Worm (Caenorhabditis elegans) whole organism, young adult: Measurements from ENCODE around the gene C27H5.12.
A peak's percentile ranks its signal among the peaks of the same experiment; 100 is the strongest.

Source experiments
- B0019.2 ChIP-seq: fragments of 200-800 bp; sonication (Bioruptor generic); conservative IDR thresholded peaks from 2 replicates; pipeline ENCODE4 v1.3.6; 2022; ENCODE audit warnings: missing genetic modification reagents, missing genetic modification characterization, missing compliant biosample characterization
- C06A6.2 ChIP-seq: fragments of 200-800 bp; sonication (Bioruptor generic); conservative IDR thresholded peaks from 2 replicates; pipeline ENCODE4 v1.3.6; 2022; ENCODE audit warnings: missing genetic modification characterization, missing compliant biosample characterization
- C17E4.6 ChIP-seq: fragments of 200-800 bp; sonication (Bioruptor generic); IDR thresholded peaks from 2 replicates; pipeline ENCODE4 v1.3.6; 2022; ENCODE audit warnings: missing genetic modification reagents, missing genetic modification characterization, missing compliant biosample characterization
- D2030.7 ChIP-seq: fragments of 200-800 bp; sonication (Bioruptor generic); IDR thresholded peaks from 2 replicates; pipeline ENCODE4 v1.3.6; 2022; ENCODE audit warnings: missing genetic modification reagents, missing genetic modification characterization, missing compliant biosample characterization
- F10E7.11 ChIP-seq: sonication (generic microtip); optimal IDR thresholded peaks from 2 replicates; lab custom pipeline; 2017; ENCODE audit warnings: mild to moderate bottlenecking, missing genetic modification characterization, moderate library complexity, missing compliant biosample characterization
- F37B4.10 ChIP-seq: fragments of 200-800 bp; sonication (Bioruptor generic); IDR thresholded peaks from 2 replicates; pipeline ENCODE4 v1.3.6; 2022; ENCODE audit warnings: missing genetic modification characterization, missing compliant biosample characterization
- F39B2.1 ChIP-seq: fragments of 200-800 bp; sonication (Bioruptor generic); IDR thresholded peaks from 2 replicates; pipeline ENCODE4 v1.3.6; 2022; ENCODE audit warnings: missing genetic modification reagents, missing genetic modification characterization, missing compliant biosample characterization
- F49E8.2 ChIP-seq: sonication (generic microtip); optimal IDR thresholded peaks from 3 replicates; lab custom pipeline; 2017; ENCODE audit warnings: missing genetic modification characterization, mild to moderate bottlenecking, missing compliant biosample characterization, antibody characterized with exemption, moderate library complexity; ENCODE audit not compliant: insufficient read depth
- F57C9.4 ChIP-seq: sonication (generic microtip); optimal IDR thresholded peaks from 2 replicates; lab custom pipeline; 2017; ENCODE audit warnings: mild to moderate bottlenecking, missing genetic modification characterization, missing compliant biosample characterization
- K11D2.4 ChIP-seq: fragments of 200-800 bp; sonication (Bioruptor generic); IDR thresholded peaks from 2 replicates; pipeline ENCODE4 v1.3.6; 2022; ENCODE audit warnings: missing genetic modification reagents, missing genetic modification characterization, missing compliant biosample characterization
- Y56A3A.18 ChIP-seq: fragments of 200-800 bp; sonication (Bioruptor generic); IDR thresholded peaks from 2 replicates; pipeline ENCODE4 v1.3.6; 2022; ENCODE audit warnings: missing genetic modification reagents, missing genetic modification characterization, missing compliant biosample characterization
- Y67H2A.10 ChIP-seq: fragments of 200-800 bp; sonication (Bioruptor generic); conservative IDR thresholded peaks from 2 replicates; pipeline ENCODE4 v1.3.6; 2022; ENCODE audit warnings: missing genetic modification reagents, missing genetic modification characterization, missing compliant biosample characterization
- atf-7 ChIP-seq: sonication (generic microtip); optimal IDR thresholded peaks from 2 replicates; lab custom pipeline; 2017; ENCODE audit warnings: mild to moderate bottlenecking, missing genetic modification characterization, missing compliant biosample characterization
- attf-3 ChIP-seq: fragments of 200-800 bp; sonication (Bioruptor generic); conservative IDR thresholded peaks from 2 replicates; pipeline ENCODE4 v1.3.6; 2022; ENCODE audit warnings: missing genetic modification reagents, missing genetic modification characterization, missing compliant biosample characterization
- bed-2 ChIP-seq: fragments of 200-800 bp; sonication (Bioruptor generic); IDR thresholded peaks from 2 replicates; pipeline ENCODE4 v1.3.6; 2022; ENCODE audit warnings: missing genetic modification reagents, missing genetic modification characterization, missing compliant biosample characterization
- cebp-1 ChIP-seq, 2 experiments: fragments of 200-800 bp in 1 of 2; sonication (Bioruptor generic) in 1 of 2; sonication (generic microtip) in 1 of 2; IDR thresholded peaks in 1 of 2; optimal IDR thresholded peaks in 1 of 2; 2 replicates each; pipeline versions ENCODE4 v1.3.6 to Lab custom; 2017 to 2022; ENCODE audit warnings: missing compliant biosample characterization in 2 of 2, missing genetic modification characterization in 2 of 2, mild to moderate bottlenecking in 1 of 2, missing genetic modification reagents in 1 of 2, moderate library complexity in 1 of 2
- ceh-27 ChIP-seq: fragments of 200-800 bp; sonication (Bioruptor generic); optimal IDR thresholded peaks from 2 replicates; lab custom pipeline; 2018; ENCODE audit warnings: mild to moderate bottlenecking, missing genetic modification characterization, moderate library complexity, missing compliant biosample characterization
- ceh-58 ChIP-seq: fragments of 200-800 bp; sonication (Bioruptor generic); IDR thresholded peaks from 2 replicates; pipeline ENCODE4 v1.3.6; 2022; ENCODE audit warnings: missing genetic modification characterization, missing compliant biosample characterization
- ceh-79 ChIP-seq: sonication (generic microtip); optimal IDR thresholded peaks from 2 replicates; lab custom pipeline; 2017; ENCODE audit warnings: mild to moderate bottlenecking, missing genetic modification characterization, missing compliant biosample characterization
- chd-7 ChIP-seq: sonication (generic microtip); optimal IDR thresholded peaks from 2 replicates; lab custom pipeline; 2016; ENCODE audit warnings: mild to moderate bottlenecking, missing genetic modification characterization, moderate library complexity, missing compliant biosample characterization
- die-1 ChIP-seq: sonication (generic microtip); optimal IDR thresholded peaks from 2 replicates; lab custom pipeline; 2016; ENCODE audit warnings: missing genotype, mild to moderate bottlenecking, missing genetic modification characterization, missing compliant biosample characterization
- dpl-1 ChIP-seq: fragments of 150-350 bp; optimal IDR thresholded peaks from 2 replicates; lab custom pipeline; 2014; ENCODE audit warnings: missing biosample characterization, missing genetic modification reagents, missing genetic modification characterization
- efl-1 ChIP-seq: fragments of 150-350 bp; optimal IDR thresholded peaks from 2 replicates; lab custom pipeline; 2014; ENCODE audit warnings: missing biosample characterization, missing genetic modification reagents, missing genetic modification characterization
- ekl-4 ChIP-seq: fragments of 200-800 bp; sonication (Bioruptor generic); IDR thresholded peaks from 2 replicates; pipeline ENCODE4 v1.3.6; 2022; ENCODE audit warnings: missing genetic modification reagents, missing genetic modification characterization, missing compliant biosample characterization
- ets-4 ChIP-seq: fragments of 200-800 bp; sonication (Bioruptor generic); optimal IDR thresholded peaks from 2 replicates; lab custom pipeline; 2018; ENCODE audit warnings: mild to moderate bottlenecking, missing genetic modification characterization, missing compliant biosample characterization
- gei-17 ChIP-seq: fragments of 200-800 bp; sonication (Bioruptor generic); optimal IDR thresholded peaks from 2 replicates; lab custom pipeline; 2018; ENCODE audit warnings: mild to moderate bottlenecking, missing genetic modification characterization, missing compliant biosample characterization
- hlh-12 ChIP-seq: sonication (generic microtip); optimal IDR thresholded peaks from 2 replicates; lab custom pipeline; 2016; ENCODE audit warnings: missing genetic modification characterization, missing compliant biosample characterization
- let-526 ChIP-seq: fragments of 200-800 bp; sonication (Bioruptor generic); IDR thresholded peaks from 2 replicates; pipeline ENCODE4 v1.3.6; 2022; ENCODE audit warnings: missing genetic modification reagents, missing genetic modification characterization, missing compliant biosample characterization
- lin-26 ChIP-seq: fragments of 200-800 bp; sonication (Bioruptor generic); IDR thresholded peaks from 2 replicates; pipeline ENCODE4 v1.3.6; 2022; ENCODE audit warnings: missing genetic modification reagents, missing genetic modification characterization, missing compliant biosample characterization
- lin-40 ChIP-seq: sonication (generic microtip); optimal IDR thresholded peaks from 2 replicates; lab custom pipeline; 2016; ENCODE audit warnings: missing genetic modification characterization, mild to moderate bottlenecking, missing compliant biosample characterization, missing genotype, missing genetic modification reagents
- lin-54 ChIP-seq: fragments of 200-800 bp; sonication (Bioruptor generic); optimal IDR thresholded peaks from 2 replicates; lab custom pipeline; 2018; ENCODE audit warnings: mild to moderate bottlenecking, missing genetic modification characterization, missing compliant biosample characterization
- madf-3 ChIP-seq: fragments of 200-800 bp; sonication (Bioruptor generic); IDR thresholded peaks from 2 replicates; pipeline ENCODE4 v1.3.6; 2022; ENCODE audit warnings: missing genetic modification reagents, missing genetic modification characterization, missing compliant biosample characterization
- mxl-1 ChIP-seq: sonication (generic microtip); optimal IDR thresholded peaks from 2 replicates; lab custom pipeline; 2016; ENCODE audit warnings: missing genetic modification characterization, missing compliant biosample characterization
- nfya-1 ChIP-seq: sonication (generic microtip); optimal IDR thresholded peaks from 2 replicates; lab custom pipeline; 2017; ENCODE audit warnings: antibody characterized with exemption, missing compliant biosample characterization, missing genetic modification characterization, borderline replicate concordance; ENCODE audit not compliant: insufficient read depth
- nfya-2 ChIP-seq: fragments of 200-800 bp; sonication (Bioruptor generic); IDR thresholded peaks from 2 replicates; pipeline ENCODE4 v1.3.6; 2022; ENCODE audit warnings: missing genetic modification reagents, missing genetic modification characterization, missing compliant biosample characterization
- nhr-90 ChIP-seq: sonication (generic microtip); optimal IDR thresholded peaks from 2 replicates; lab custom pipeline; 2016; ENCODE audit warnings: missing genotype, mild to moderate bottlenecking, missing genetic modification characterization, missing compliant biosample characterization
- rec-8 ChIP-seq, 2 experiments: sonication (generic microtip); optimal IDR thresholded peaks; 2 replicates each; lab custom pipeline; 2016; ENCODE audit warnings: mild to moderate bottlenecking in 2 of 2, missing genetic modification characterization in 2 of 2, missing genetic modification reagents in 2 of 2, missing genotype in 2 of 2, missing biosample characterization in 1 of 2, missing compliant biosample characterization in 1 of 2, moderate library complexity in 1 of 2
- rpc-1 ChIP-seq, 2 experiments: fragments of 150-350 bp in 1 of 2; sonication (generic microtip) in 1 of 2; optimal IDR thresholded peaks; 2 replicates each; lab custom pipeline; 2014 to 2018; ENCODE audit warnings: missing biosample characterization in 1 of 2, missing genetic modification characterization in 1 of 2, missing genetic modification reagents in 1 of 2, missing genotype in 1 of 2
- sdz-38 ChIP-seq: sonication (generic microtip); optimal IDR thresholded peaks from 2 replicates; lab custom pipeline; 2016; ENCODE audit warnings: missing genotype, missing genetic modification characterization, missing compliant biosample characterization
- sea-2 ChIP-seq: fragments of 200-800 bp; sonication (Bioruptor generic); IDR thresholded peaks from 2 replicates; pipeline ENCODE4 v1.3.6; 2022; ENCODE audit warnings: missing genetic modification characterization, missing compliant biosample characterization
- snpc-1.3 ChIP-seq: sonication (generic microtip); optimal IDR thresholded peaks from 2 replicates; lab custom pipeline; 2017; ENCODE audit warnings: missing genetic modification characterization, mild to moderate bottlenecking, missing compliant biosample characterization, antibody characterized with exemption, moderate library complexity, missing genotype, missing genetic modification reagents; ENCODE audit not compliant: insufficient read depth
- snpc-3.4 ChIP-seq: sonication (generic microtip); optimal IDR thresholded peaks from 2 replicates; lab custom pipeline; 2017; ENCODE audit warnings: missing genetic modification characterization, mild to moderate bottlenecking, missing compliant biosample characterization, antibody characterized with exemption, moderate library complexity, missing genotype, missing genetic modification reagents
- somi-1 ChIP-seq: fragments of 200-800 bp; sonication (Bioruptor generic); optimal IDR thresholded peaks from 2 replicates; lab custom pipeline; 2018; ENCODE audit warnings: mild to moderate bottlenecking, missing genetic modification characterization, missing compliant biosample characterization
- sptf-2 ChIP-seq: fragments of 200-800 bp; sonication (Bioruptor generic); optimal IDR thresholded peaks from 2 replicates; lab custom pipeline; 2018; ENCODE audit warnings: mild to moderate bottlenecking, missing genetic modification characterization, missing compliant biosample characterization
- zim-3 ChIP-seq: sonication (generic microtip); optimal IDR thresholded peaks from 2 replicates; lab custom pipeline; 2017; ENCODE audit warnings: mild to moderate bottlenecking, missing genetic modification characterization, moderate library complexity, missing compliant biosample characterization

The C27H5.12 gene

ce11 chrII:7183493-7184272, 22.3 kb upstream of the C27H5.12 start, which contains the start of gene pdl-1 (continued):
- TF ChIP-seq snpc-1.3 (tag; lab: Kevin White, UChicago) = peak; percentile 89
- peak; percentile 84 for TF ChIP-seq hlh-12 (tag; lab: Kevin White, UChicago)
- peak; percentile 62 for TF ChIP-seq ets-4 (GFP tag; lab: Kevin White, UChicago)
- peak; percentile 96 for TF ChIP-seq lin-26 (GFP tag; lab: Robert Waterston, UW)
- TF ChIP-seq rpc-1 (optimal IDR thresholded peaks at IDR 0.05; lab: Kevin White, UChicago) = peak; percentile 99
- peak; percentile 98 for TF ChIP-seq rpc-1 (tag; optimal IDR thresholded peaks at IDR 0.05; lab: Kevin White, UChicago)
- peak; percentile 65 for TF ChIP-seq F57C9.4
- TF ChIP-seq let-526 (GFP tag; lab: Robert Waterston, UW) = peak; percentile 39; the same call in 1 of the 2 replicates
- TF ChIP-seq F10E7.11 (tag; lab: Kevin White, UChicago) = peak; percentile 65
- TF ChIP-seq bed-2 (GFP tag; lab: Robert Waterston, UW) = no peak
- peak; percentile 88 for TF ChIP-seq ekl-4 (GFP tag; lab: Robert Waterston, UW)
- peak; percentile 39 for TF ChIP-seq gei-17 (GFP tag; lab: Kevin White, UChicago)
- TF ChIP-seq chd-7 = peak; percentile 86
- 0 out of 2 replicates have a peak, but pooled peaks have one; percentile 23 for TF ChIP-seq F37B4.10 (GFP tag; lab: Robert Waterston, UW)
- TF ChIP-seq nfya-1 = no peak
- peak; percentile 78 for TF ChIP-seq D2030.7
- TF ChIP-seq B0019.2 = 0 out of 2 replicates have a peak, but pooled peaks have one; percentile 26
- peak; percentile 96 for TF ChIP-seq die-1 (tag; lab: Kevin White, UChicago)
- TF ChIP-seq efl-1 (GFP tag; lab: Kevin White, UChicago) = no peak
- TF ChIP-seq mxl-1 (tag; lab: Kevin White, UChicago) = peak; percentile 75
- no peak for TF ChIP-seq nfya-2 (GFP tag; lab: Robert Waterston, UW)
- TF ChIP-seq ceh-79 (tag; lab: Kevin White, UChicago) = peak; percentile 91
- no peak for TF ChIP-seq Y67H2A.10 (GFP tag; lab: Robert Waterston, UW)
- TF ChIP-seq C06A6.2 (GFP tag; lab: Robert Waterston, UW) = 0 out of 2 replicates have a peak, but pooled peaks have one; percentile 43
- TF ChIP-seq somi-1 = peak; percentile 76
- no peak for TF ChIP-seq cebp-1 (GFP tag; IDR thresholded peaks at IDR 0.05; lab: Robert Waterston, UW)
- peak; percentile 80 for TF ChIP-seq cebp-1 (tag; optimal IDR thresholded peaks at IDR 0.05; lab: Kevin White, UChicago)
- TF ChIP-seq dpl-1 (GFP tag; lab: Kevin White, UChicago) = no peak
- no peak for TF ChIP-seq ceh-58 (GFP tag; lab: Robert Waterston, UW)
- peak; percentile 53; the same call in 1 of the 2 replicates for TF ChIP-seq madf-3 (GFP tag; lab: Robert Waterston, UW)
- peak; percentile 84 to 97 for TF ChIP-seq rec-8 (tag; optimal IDR thresholded peaks at IDR 0.05; lab: Kevin White, UChicago)
- peak; percentile 85 for TF ChIP-seq atf-7
- TF ChIP-seq F39B2.1 (GFP tag; lab: Robert Waterston, UW) = no peak
- peak; percentile 71 for TF ChIP-seq attf-3 (GFP tag; lab: Robert Waterston, UW)
- TF ChIP-seq sptf-2 (GFP tag; lab: Kevin White, UChicago) = peak; percentile 31
- TF ChIP-seq nhr-90 = peak; percentile 91
- peak; percentile 83 for TF ChIP-seq ceh-27 (GFP tag; lab: Kevin White, UChicago)
- peak; percentile 72 for TF ChIP-seq lin-40 (tag; lab: Kevin White, UChicago)
- peak; percentile 91 for TF ChIP-seq Y56A3A.18 (GFP tag; lab: Robert Waterston, UW)
- peak; percentile 71; the same call in 1 of the 2 replicates for TF ChIP-seq K11D2.4 (GFP tag; lab: Robert Waterston, UW)
- TF ChIP-seq C17E4.6 (GFP tag; lab: Robert Waterston, UW) = peak; percentile 63; the same call in 1 of the 2 replicates
- TF ChIP-seq lin-54 (GFP tag; lab: Kevin White, UChicago) = peak; percentile 78
- TF ChIP-seq F49E8.2 (tag; lab: Kevin White, UChicago) = no peak
- no peak for TF ChIP-seq sdz-38
- TF ChIP-seq zim-3 (tag; lab: Kevin White, UChicago) = peak; percentile 86
- TF ChIP-seq sea-2 (GFP tag; lab: Robert Waterston, UW) = 0 out of 2 replicates have a peak, but pooled peaks have one; percentile 80
- peak; percentile 87 for TF ChIP-seq snpc-3.4 (tag; lab: Kevin White, UChicago)
